Fruit fly (Drosophila melanogaster): ENCODE measurements around the gene CG4911.

The CG4911 gene

DNA sequence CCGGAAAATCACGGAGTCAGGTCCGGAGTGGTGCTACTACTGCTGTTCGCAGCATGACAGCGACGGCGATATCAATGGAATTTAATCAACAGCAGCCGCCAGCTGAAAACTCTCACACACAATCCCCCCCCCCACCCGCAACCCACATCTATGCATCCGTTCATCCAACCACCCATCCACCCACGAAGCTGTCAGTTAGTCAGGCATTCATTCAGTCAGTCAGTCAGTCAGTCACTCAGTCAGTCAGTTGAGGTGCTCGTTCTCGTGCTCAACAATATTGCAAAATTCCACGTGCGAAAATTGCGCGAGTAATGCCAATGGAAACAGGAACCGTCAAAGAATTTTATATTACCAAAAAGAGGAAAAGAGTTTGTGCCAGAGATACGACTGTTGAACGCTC is 43.1 kb upstream of the CG4911 start:
- TF ChIP-seq crol (GFP tag; IDR thresholded peaks at IDR 0.05) (peak; percentile 41; the same call in 1 of the 2 replicates), sd (tag; optimal IDR thresholded peaks at IDR 0.05) (no peak), CG8281 (tag; optimal IDR thresholded peaks at IDR 0.05) (peak; percentile 95), Ptx1 (GFP tag; IDR thresholded peaks at IDR 0.05) (0 out of 2 replicates have a peak, but pooled peaks have one; percentile 8)

DNA sequence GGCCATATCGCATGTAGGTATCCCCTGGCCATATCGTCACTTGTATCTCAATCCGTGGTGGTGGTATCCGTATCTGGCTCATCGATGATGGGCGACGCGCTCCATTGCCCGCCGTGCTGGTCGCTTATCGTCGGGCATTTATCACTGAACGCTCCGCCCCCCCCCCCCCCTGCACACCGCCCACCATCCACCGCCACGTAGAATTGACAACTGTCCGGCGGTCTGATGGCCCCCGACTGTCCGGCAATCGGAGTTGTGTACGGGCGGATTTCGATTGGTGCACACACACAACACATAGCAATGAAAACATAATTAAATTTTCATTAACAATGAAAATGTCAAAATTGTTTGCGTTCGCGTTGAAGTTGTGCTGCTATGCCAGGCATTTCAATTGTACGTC is 41.9 kb upstream of the CG4911 start:
- no peak for TF ChIP-seq CG1233 (GFP tag; optimal IDR thresholded peaks at IDR 0.05)
- no peak for TF ChIP-seq NFAT (GFP tag; IDR thresholded peaks at IDR 0.05)
- TF ChIP-seq ATbp (GFP tag; optimal IDR thresholded peaks at IDR 0.05), result no peak
- peak; percentile 80; the same call in 2 of the 3 replicates for TF ChIP-seq CG2199 (GFP tag; IDR thresholded peaks at IDR 0.05)
- TF ChIP-seq vvl (GFP tag; IDR thresholded peaks at IDR 0.05), result 0 out of 2 replicates have a peak, but pooled peaks have one; percentile 18
- TF ChIP-seq fru (optimal IDR thresholded peaks at IDR 0.05), result no peak
- no peak for TF ChIP-seq pan (optimal IDR thresholded peaks at IDR 0.05)
- TF ChIP-seq pan (GFP tag; optimal IDR thresholded peaks at IDR 0.05 in 1 of 2, IDR thresholded peaks at IDR 0.05 in 1 of 2), result peak in 1 of 2 experiments; percentile 33
- TF ChIP-seq GATAe (GFP tag; conservative IDR thresholded peaks at IDR 0.05), result peak; percentile 70; the same call in 1 of the 2 replicates
- no peak for TF ChIP-seq hkb (optimal IDR thresholded peaks at IDR 0.05)
- no peak for TF ChIP-seq hkb (GFP tag; IDR thresholded peaks at IDR 0.05)
- TF ChIP-seq maf-S (GFP tag; optimal IDR thresholded peaks at IDR 0.05), result no peak
- peak; percentile 87 for TF ChIP-seq crol (GFP tag; IDR thresholded peaks at IDR 0.05)
- TF ChIP-seq Dip3 (GFP tag; optimal IDR thresholded peaks at IDR 0.05), result no peak
- peak; percentile 65 for TF ChIP-seq exex (tag; optimal IDR thresholded peaks at IDR 0.05)
- no peak for TF ChIP-seq CG4424 (GFP tag; optimal IDR thresholded peaks at IDR 0.05)
- TF ChIP-seq trem (tag; optimal IDR thresholded peaks at IDR 0.05), result no peak
- no peak for TF ChIP-seq CG3407 (GFP tag; optimal IDR thresholded peaks at IDR 0.05)
- TF ChIP-seq Nf-YC (tag; optimal IDR thresholded peaks at IDR 0.05), result peak; percentile 37
- no peak for TF ChIP-seq CG4617 (GFP tag; optimal IDR thresholded peaks at IDR 0.05; ENCODE audit: borderline replicate concordance)
- no peak for TF ChIP-seq CG6683 (GFP tag; optimal IDR thresholded peaks at IDR 0.05)
- TF ChIP-seq sr (GFP tag; IDR thresholded peaks at IDR 0.05), result 0 out of 3 replicates have a peak, but pooled peaks have one; percentile 21
- TF ChIP-seq sd (tag; optimal IDR thresholded peaks at IDR 0.05), result peak; percentile 60
- peak; percentile 91 for TF ChIP-seq grn (GFP tag; optimal IDR thresholded peaks at IDR 0.05)
- TF ChIP-seq zfh1 (GFP tag; IDR thresholded peaks at IDR 0.05), result no peak
- no peak for TF ChIP-seq Stat92E (GFP tag; optimal IDR thresholded peaks at IDR 0.05)
- TF ChIP-seq sob (GFP tag; IDR thresholded peaks at IDR 0.05), result 0 out of 2 replicates have a peak, but pooled peaks have one; percentile 7
- no peak for TF ChIP-seq ind (GFP tag; optimal IDR thresholded peaks at IDR 0.05)
- TF ChIP-seq sug (tag; optimal IDR thresholded peaks at IDR 0.05), result peak; percentile 63
- peak; percentile 69 for TF ChIP-seq lab (GFP tag; optimal IDR thresholded peaks at IDR 0.05)
- peak; percentile 11 for TF ChIP-seq CG10543 (GFP tag; optimal IDR thresholded peaks at IDR 0.05)
- TF ChIP-seq CG10321 (GFP tag; IDR thresholded peaks at IDR 0.05), result no peak
- TF ChIP-seq Nf-YB (GFP tag; optimal IDR thresholded peaks at IDR 0.05), result peak; percentile 40
- TF ChIP-seq CG18764 (GFP tag; optimal IDR thresholded peaks at IDR 0.05), result no peak
- 0 out of 4 replicates have a peak, but pooled peaks have one; percentile 11 for TF ChIP-seq chinmo (GFP tag; IDR thresholded peaks at IDR 0.05; ENCODE audit: partially characterized antibody)
- TF ChIP-seq ci (GFP tag; IDR thresholded peaks at IDR 0.05), result peak; percentile 27; the same call in 2 of the 3 replicates
- TF ChIP-seq mirr (GFP tag; optimal IDR thresholded peaks at IDR 0.05), result peak; percentile 42
- TF ChIP-seq CG11093 (GFP tag; IDR thresholded peaks at IDR 0.05), result no peak
- TF ChIP-seq ash1 (GFP tag; optimal IDR thresholded peaks at IDR 0.05), result no peak
